Worm (Caenorhabditis elegans): ENCODE results near the gene tth-1.

Gene tth-1

ce11 chrX:8421594-8421993 lies 1.9 kb downstream of the tth-1 start:
- TF ChIP-seq ztf-1 (GFP tag; conservative IDR thresholded peaks at IDR 0.05) = no peak
- no peak for TF ChIP-seq R02D3.7 (tag; optimal IDR thresholded peaks at IDR 0.05)
- no peak for TF ChIP-seq unc-55 (GFP tag; optimal IDR thresholded peaks at IDR 0.05)
- TF ChIP-seq mab-5 (tag; optimal IDR thresholded peaks at IDR 0.05) = no peak
- TF ChIP-seq unc-62 (GFP tag; optimal IDR thresholded peaks at IDR 0.05) = no peak
- TF ChIP-seq nhr-77 (tag; optimal IDR thresholded peaks at IDR 0.05) = no peak
- no peak for TF ChIP-seq ZK546.5 (tag; optimal IDR thresholded peaks at IDR 0.05)
- no peak for TF ChIP-seq crh-2 (tag; optimal IDR thresholded peaks at IDR 0.05)
- TF ChIP-seq sma-9 (GFP tag; optimal IDR thresholded peaks at IDR 0.05) = no peak
- TF ChIP-seq sma-9 (tag; optimal IDR thresholded peaks at IDR 0.05) = no peak
- TF ChIP-seq blmp-1 (tag; optimal IDR thresholded peaks at IDR 0.05; ENCODE audit: insufficient read depth) = no peak
- no peak for TF ChIP-seq egl-27 (tag; optimal IDR thresholded peaks at IDR 0.05)
- TF ChIP-seq nhr-12 (tag; optimal IDR thresholded peaks at IDR 0.05) = no peak
- TF ChIP-seq C34F6.9 (tag; optimal IDR thresholded peaks at IDR 0.05) = no peak
- TF ChIP-seq unc-39 (tag; optimal IDR thresholded peaks at IDR 0.05) = no peak
- TF ChIP-seq lin-11 (tag; optimal IDR thresholded peaks at IDR 0.05) = no peak

- peak; percentile 18 for TF ChIP-seq sma-9 (GFP tag; optimal IDR thresholded peaks at IDR 0.05)
- no peak for TF ChIP-seq sma-9 (tag; optimal IDR thresholded peaks at IDR 0.05)
- TF ChIP-seq lsy-2 (tag; optimal IDR thresholded peaks at IDR 0.05) = no peak
Measured at ce11 chrX:8419252-8419651, 4.3 kb downstream of the tth-1 start.

ce11 chrX:8418382-8418781 lies 5.2 kb downstream of the tth-1 start, which contains the start of gene spp-13:
Gene spp-13, minus strand, starts transcription at chrX:8418524.
- TF ChIP-seq aly-2 (tag; optimal IDR thresholded peaks at IDR 0.05) = no peak
- TF ChIP-seq gmeb-1 (tag; optimal IDR thresholded peaks at IDR 0.05) = no peak
- peak; percentile 28 for TF ChIP-seq nhr-21 (tag; optimal IDR thresholded peaks at IDR 0.05)
- TF ChIP-seq sem-4 (tag; optimal IDR thresholded peaks at IDR 0.05) = peak; percentile 54

ce11 chrX:8417727-8418126 lies 5.8 kb downstream of the tth-1 start:
- TF ChIP-seq fos-1 (tag; optimal IDR thresholded peaks at IDR 0.05) (peak; percentile 19), alr-1 (tag; optimal IDR thresholded peaks at IDR 0.05) (no peak)

ce11 chrX:8416819-8417218 lies 6.7 kb downstream of the tth-1 start, which contains the start of gene ced-8:
Gene ced-8, minus strand, starts transcription at chrX:8416919.
- TF ChIP-seq R02D3.7 (tag; optimal IDR thresholded peaks at IDR 0.05) (no peak), unc-55 (GFP tag; optimal IDR thresholded peaks at IDR 0.05) (no peak), fos-1 (tag; optimal IDR thresholded peaks at IDR 0.05) (no peak), blmp-1 (tag; optimal IDR thresholded peaks at IDR 0.05; ENCODE audit: insufficient read depth) (no peak), ZK546.5 (tag; optimal IDR thresholded peaks at IDR 0.05) (no peak), elt-1 (tag; optimal IDR thresholded peaks at IDR 0.05) (no peak), lsy-2 (tag; optimal IDR thresholded peaks at IDR 0.05) (no peak), dmd-4 (tag; optimal IDR thresholded peaks at IDR 0.05) (no peak), skn-1 (tag; optimal IDR thresholded peaks at IDR 0.05) (no peak), ceh-82 (tag; optimal IDR thresholded peaks at IDR 0.05) (no peak), nhr-6 (tag; optimal IDR thresholded peaks at IDR 0.05) (no peak), ceh-16 (tag; optimal IDR thresholded peaks at IDR 0.05) (no peak), lin-39 (tag; optimal IDR thresholded peaks at IDR 0.05) (no peak), lin-13 (GFP tag; optimal IDR thresholded peaks at IDR 0.05) (no peak), nhr-25 (tag; optimal IDR thresholded peaks at IDR 0.05) (no peak), nhr-10 (tag; optimal IDR thresholded peaks at IDR 0.05) (no peak)

- TF ChIP-seq lin-11 (tag; optimal IDR thresholded peaks at IDR 0.05) = no peak
- TF ChIP-seq unc-55 (GFP tag; optimal IDR thresholded peaks at IDR 0.05) = no peak
- no peak for TF ChIP-seq unc-39 (tag; optimal IDR thresholded peaks at IDR 0.05)
- no peak for TF ChIP-seq F13H6.1 (tag; optimal IDR thresholded peaks at IDR 0.05)
- TF ChIP-seq dmd-4 (tag; optimal IDR thresholded peaks at IDR 0.05) = no peak
Measured at ce11 chrX:8413130-8413529, 10.4 kb downstream of the tth-1 start, which contains the start of gene F08F1.4. Gene F08F1.4, plus strand, starts transcription at chrX:8413430.

Measured in whole organism, L2 larva.